Worm (Caenorhabditis elegans) whole organism, L3 larva: ENCODE results near the gene mcm-10.
A peak's percentile ranks its signal among the peaks of the same experiment; 100 is the strongest.

Experiments
- R02D3.7 ChIP-seq: fragments of 150-350 bp; optimal IDR thresholded peaks from 2 replicates; lab custom pipeline; 2014; ENCODE audit warnings: missing biosample characterization, missing genetic modification characterization
- ZK546.5 ChIP-seq: sonication (generic microtip); optimal IDR thresholded peaks from 2 replicates; lab custom pipeline; 2017; ENCODE audit warnings: missing biosample characterization, missing genetic modification characterization
- aly-2 ChIP-seq: fragments of 150-350 bp; optimal IDR thresholded peaks from 2 replicates; lab custom pipeline; 2014; ENCODE audit warnings: missing biosample characterization, missing genetic modification characterization
- ceh-16 ChIP-seq: sonication (generic microtip); optimal IDR thresholded peaks from 2 replicates; lab custom pipeline; 2017; ENCODE audit warnings: missing biosample characterization, missing genetic modification characterization
- ceh-28 ChIP-seq: fragments of 150-350 bp; optimal IDR thresholded peaks from 2 replicates; lab custom pipeline; 2014; ENCODE audit warnings: missing biosample characterization, missing genetic modification reagents, missing genetic modification characterization
- ceh-82 ChIP-seq: fragments of 150-350 bp; optimal IDR thresholded peaks from 2 replicates; lab custom pipeline; 2014; ENCODE audit warnings: missing biosample characterization, missing genetic modification characterization
- ceh-9 ChIP-seq: sonication (generic microtip); optimal IDR thresholded peaks from 2 replicates; lab custom pipeline; 2018; ENCODE audit warnings: missing biosample characterization, missing genetic modification characterization
- egl-27 ChIP-seq: sonication (generic microtip); optimal IDR thresholded peaks from 4 replicates; lab custom pipeline; 2017; ENCODE audit warnings: missing biosample characterization, missing genetic modification reagents, missing genetic modification characterization
- elt-2 ChIP-seq: sonication (generic microtip); optimal IDR thresholded peaks from 2 replicates; lab custom pipeline; 2016; ENCODE audit warnings: missing genetic modification reagents, mild to moderate bottlenecking, missing genetic modification characterization, missing compliant biosample characterization
- eor-1 ChIP-seq, 2 experiments: fragments of 150-350 bp; optimal IDR thresholded peaks; 2 replicates each; lab custom pipeline; 2014 to 2018; ENCODE audit warnings: missing biosample characterization in 2 of 2, missing genetic modification characterization in 2 of 2
- fkh-10 ChIP-seq: sonication (generic microtip); optimal IDR thresholded peaks from 2 replicates; lab custom pipeline; 2017; ENCODE audit warnings: missing biosample characterization, missing genetic modification reagents, missing genetic modification characterization
- fkh-2 ChIP-seq: fragments of 150-350 bp; optimal IDR thresholded peaks from 2 replicates; lab custom pipeline; 2014; ENCODE audit warnings: missing biosample characterization, missing genetic modification reagents, missing genetic modification characterization
- fos-1 ChIP-seq: fragments of 150-350 bp; optimal IDR thresholded peaks from 2 replicates; lab custom pipeline; 2014; ENCODE audit warnings: missing biosample characterization, missing genetic modification characterization
- hmg-11 ChIP-seq: sonication (generic microtip); optimal IDR thresholded peaks from 2 replicates; lab custom pipeline; 2016; ENCODE audit warnings: missing genetic modification characterization, missing compliant biosample characterization
- jun-1 ChIP-seq: fragments of 150-350 bp; optimal IDR thresholded peaks from 2 replicates; lab custom pipeline; 2014; ENCODE audit warnings: missing biosample characterization, missing genetic modification reagents, missing genetic modification characterization
- lin-39 ChIP-seq: fragments of 150-350 bp; optimal IDR thresholded peaks from 2 replicates; lab custom pipeline; 2018; ENCODE audit warnings: missing biosample characterization, missing genetic modification reagents, missing genetic modification characterization
- mdl-1 ChIP-seq: fragments of 150-350 bp; optimal IDR thresholded peaks from 2 replicates; lab custom pipeline; 2014; ENCODE audit warnings: missing biosample characterization, missing genetic modification characterization
- mml-1 ChIP-seq: fragments of 150-350 bp; sonication (generic microtip); optimal IDR thresholded peaks from 3 replicates; lab custom pipeline; 2014; ENCODE audit warnings: missing biosample characterization, missing genetic modification characterization
- nfya-1 ChIP-seq: sonication (generic microtip); optimal IDR thresholded peaks from 2 replicates; lab custom pipeline; 2017; ENCODE audit warnings: missing genetic modification characterization, mild to moderate bottlenecking, missing compliant biosample characterization, antibody characterized with exemption, moderate library complexity; ENCODE audit not compliant: insufficient read depth
- nhr-23 ChIP-seq: fragments of 150-350 bp; optimal IDR thresholded peaks from 2 replicates; lab custom pipeline; 2014; ENCODE audit warnings: missing biosample characterization, missing genetic modification reagents, missing genetic modification characterization
- nhr-237 ChIP-seq: fragments of 150-350 bp; optimal IDR thresholded peaks from 2 replicates; lab custom pipeline; 2014; ENCODE audit warnings: missing biosample characterization, missing genetic modification characterization
- nhr-28 ChIP-seq: fragments of 150-350 bp; optimal IDR thresholded peaks from 2 replicates; lab custom pipeline; 2014; ENCODE audit warnings: missing biosample characterization, missing genetic modification characterization
- nhr-43 ChIP-seq: sonication (generic microtip); optimal IDR thresholded peaks from 2 replicates; lab custom pipeline; 2016; ENCODE audit warnings: mild to moderate bottlenecking, missing genetic modification characterization, missing compliant biosample characterization; ENCODE audit not compliant: poor library complexity, severe bottlenecking
- nhr-67 ChIP-seq: fragments of 150-350 bp; optimal IDR thresholded peaks from 2 replicates; lab custom pipeline; 2014; ENCODE audit warnings: missing biosample characterization, missing genetic modification characterization
- nhr-77 ChIP-seq: fragments of 150-350 bp; optimal IDR thresholded peaks from 2 replicates; lab custom pipeline; 2014; ENCODE audit warnings: missing biosample characterization, missing genetic modification characterization
- pha-4 ChIP-seq: fragments of 150-350 bp; optimal IDR thresholded peaks from 2 replicates; lab custom pipeline; 2014; ENCODE audit warnings: missing biosample characterization, missing genetic modification reagents, missing genetic modification characterization
- sea-2 ChIP-seq: fragments of 150-350 bp; sonication (generic microtip); optimal IDR thresholded peaks from 4 replicates; lab custom pipeline; 2014; ENCODE audit warnings: missing biosample characterization, missing genetic modification reagents, missing genetic modification characterization
- snpc-4 ChIP-seq: fragments of 150-350 bp; optimal IDR thresholded peaks from 2 replicates; lab custom pipeline; 2014; ENCODE audit warnings: missing biosample characterization, missing genetic modification characterization
- unc-39 ChIP-seq: sonication (generic microtip); optimal IDR thresholded peaks from 4 replicates; lab custom pipeline; 2017; ENCODE audit warnings: missing biosample characterization, missing genetic modification characterization
- unc-62 ChIP-seq: fragments of 150-350 bp; sonication (generic microtip); optimal IDR thresholded peaks from 4 replicates; lab custom pipeline; 2014; ENCODE audit warnings: missing biosample characterization, missing genetic modification reagents, missing genetic modification characterization
- zag-1 ChIP-seq: fragments of 150-350 bp; optimal IDR thresholded peaks from 2 replicates; lab custom pipeline; 2014; ENCODE audit warnings: missing biosample characterization, missing genetic modification characterization

mcm-10 gene

DNA sequence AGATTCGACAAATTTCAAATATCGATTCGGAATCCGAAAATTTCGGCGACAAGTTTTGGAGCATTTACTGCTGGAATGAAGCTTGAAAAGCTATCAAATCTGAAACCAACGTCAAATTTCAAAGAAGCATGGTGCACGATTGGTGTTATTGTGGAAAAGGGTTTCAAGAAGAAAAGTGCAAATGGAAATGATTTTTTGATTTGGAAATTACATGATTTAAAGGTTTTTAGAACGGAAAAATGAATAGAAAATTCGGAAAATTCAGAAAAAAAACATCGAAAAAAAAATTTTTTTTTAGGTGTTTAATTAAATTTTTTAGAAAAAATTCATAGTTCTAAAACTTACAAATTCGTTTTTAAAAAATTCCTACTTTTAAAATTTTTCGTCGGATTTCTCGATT, 761 bp downstream of the mcm-10 start, which contains the start of gene teg-1:
Gene teg-1 (minus strand): TSS at position 101 of the 400 bp plus-strand sequence.
- TF ChIP-seq jun-1 (tag; lab: Kevin White, UChicago) (no peak), mml-1 (tag; lab: Kevin White, UChicago) (no peak), lin-39 (tag; lab: Kevin White, UChicago) (no peak), aly-2 (tag; lab: Kevin White, UChicago) (no peak), elt-2 (tag; lab: Kevin White, UChicago) (no peak), eor-1 (tag; optimal IDR thresholded peaks at IDR 0.05; lab: Kevin White, UChicago) (no peak), nhr-237 (tag; lab: Kevin White, UChicago) (no peak), nhr-77 (tag; lab: Kevin White, UChicago) (no peak), pha-4 (tag; lab: Kevin White, UChicago) (no peak)

DNA sequence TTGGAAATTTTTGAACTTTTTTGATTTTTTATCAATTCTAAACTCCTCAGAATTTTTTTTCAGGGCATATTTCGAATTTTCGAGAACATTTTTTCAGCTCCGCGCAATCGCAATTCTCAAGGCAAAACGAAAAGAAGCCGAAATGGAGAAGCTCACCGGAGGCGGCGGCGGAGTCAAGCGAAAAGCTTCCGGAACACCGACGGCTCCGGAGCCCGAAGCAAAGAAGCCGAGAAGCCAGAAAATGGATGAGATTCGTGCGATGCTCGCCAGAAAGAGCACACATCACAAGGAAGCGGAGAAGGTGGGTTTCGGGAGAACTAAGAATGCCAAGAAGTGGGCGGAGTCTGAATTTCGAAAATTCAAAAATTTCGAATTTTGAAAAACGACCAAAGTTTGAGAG, 6.7 kb downstream of the mcm-10 start:
- no peak for TF ChIP-seq jun-1 (tag; lab: Kevin White, UChicago)
- TF ChIP-seq nhr-67 (tag; lab: Kevin White, UChicago) = no peak
- TF ChIP-seq nhr-23 (tag; lab: Kevin White, UChicago) = no peak
- TF ChIP-seq pha-4 (tag; lab: Kevin White, UChicago) = no peak
- no peak for TF ChIP-seq ceh-82 (tag; lab: Kevin White, UChicago)
- TF ChIP-seq nhr-28 (tag; lab: Kevin White, UChicago) = no peak
- TF ChIP-seq lin-39 (tag; lab: Kevin White, UChicago) = no peak
- no peak for TF ChIP-seq sea-2 (GFP tag; lab: Kevin White, UChicago)
- no peak for TF ChIP-seq mdl-1 (tag; lab: Kevin White, UChicago)
- TF ChIP-seq nhr-77 (tag; lab: Kevin White, UChicago) = no peak
- no peak for TF ChIP-seq fos-1 (tag; lab: Kevin White, UChicago)
- TF ChIP-seq ZK546.5 (tag; lab: Kevin White, UChicago) = no peak
- TF ChIP-seq R02D3.7 (tag; lab: Kevin White, UChicago) = no peak
- no peak for TF ChIP-seq nhr-43
- no peak for TF ChIP-seq egl-27 (tag; lab: Kevin White, UChicago)
- TF ChIP-seq fkh-2 = no peak

DNA sequence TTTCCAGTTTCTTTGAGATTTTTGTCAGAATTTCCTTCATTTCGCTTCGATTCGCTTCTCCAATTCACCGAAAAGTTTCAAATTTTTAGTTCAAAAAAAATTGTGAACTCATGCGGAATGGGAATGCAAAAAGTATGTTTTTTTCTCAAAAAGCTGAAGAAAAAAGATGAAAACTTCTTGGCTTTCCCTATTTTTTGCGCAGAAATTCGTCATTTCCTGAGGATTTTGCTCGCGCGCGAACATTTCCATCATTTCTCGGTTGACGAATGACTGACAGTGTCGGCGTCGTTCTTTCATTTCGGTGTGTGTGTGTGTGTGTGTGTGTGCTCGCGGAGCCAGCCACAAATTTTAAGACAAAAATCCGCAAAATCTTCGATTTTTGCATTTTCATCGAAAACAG, 14.9 kb downstream of the mcm-10 start:
- TF ChIP-seq lin-39 (tag; lab: Kevin White, UChicago) (peak; percentile 8), unc-62 (GFP tag; lab: Kevin White, UChicago) (peak; percentile 38), pha-4 (tag; lab: Kevin White, UChicago) (no peak), nhr-28 (tag; lab: Kevin White, UChicago) (no peak)
- TF ChIP-seq, all 47 proteins: peak for 2

DNA sequence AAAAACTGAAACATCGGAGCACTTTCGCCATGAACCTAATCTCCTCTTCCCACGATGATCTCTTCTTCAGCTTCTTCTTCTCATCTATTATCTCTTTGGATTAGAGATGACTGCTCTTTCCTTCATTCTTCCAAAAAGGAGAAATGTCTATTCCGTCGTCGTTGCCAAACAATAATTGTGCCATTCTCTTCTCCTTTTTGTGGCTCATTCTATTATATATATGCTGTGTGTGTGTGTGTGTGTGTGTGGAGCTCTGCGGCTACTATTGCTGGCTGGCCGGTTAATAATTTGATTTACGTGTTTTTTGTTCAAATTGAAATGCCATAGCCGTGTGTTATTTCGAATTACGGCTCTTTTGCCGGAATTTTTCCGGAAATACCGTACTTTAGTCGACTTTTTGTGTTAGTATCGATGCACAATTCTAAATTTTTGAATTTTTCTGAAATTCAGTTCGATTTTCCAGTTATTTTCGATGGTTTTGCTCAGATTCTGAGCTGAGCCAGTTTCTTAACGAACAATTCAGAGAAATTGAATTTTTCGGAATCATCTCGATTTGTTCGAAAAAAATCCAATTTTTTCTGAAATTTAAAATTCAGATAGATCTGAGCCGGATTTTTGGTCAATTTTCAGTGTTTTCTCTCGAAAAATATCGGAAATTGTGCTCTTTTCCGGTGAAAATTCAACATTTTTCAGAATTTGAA, 15.8 kb downstream of the mcm-10 start, which contains the start of gene T28D6.5:
Gene T28D6.5 (plus strand): TSS at position 651 of the 701 bp plus-strand sequence.
- no peak for TF ChIP-seq fkh-2
- no peak for TF ChIP-seq unc-39
- TF ChIP-seq ceh-9 = no peak
- no peak for TF ChIP-seq sea-2 (GFP tag; lab: Kevin White, UChicago)
- TF ChIP-seq ceh-28 = no peak
- TF ChIP-seq nhr-43 = no peak
- TF ChIP-seq lin-39 (tag; lab: Kevin White, UChicago) = no peak
- no peak for TF ChIP-seq elt-2 (tag; lab: Kevin White, UChicago)
- TF ChIP-seq R02D3.7 (tag; lab: Kevin White, UChicago) = no peak
- TF ChIP-seq ceh-16 (tag; lab: Kevin White, UChicago) = no peak
- TF ChIP-seq nhr-67 (tag; lab: Kevin White, UChicago) = no peak
- TF ChIP-seq zag-1 (tag; lab: Kevin White, UChicago) = no peak
- TF ChIP-seq, all 47 proteins: peak for 0

DNA sequence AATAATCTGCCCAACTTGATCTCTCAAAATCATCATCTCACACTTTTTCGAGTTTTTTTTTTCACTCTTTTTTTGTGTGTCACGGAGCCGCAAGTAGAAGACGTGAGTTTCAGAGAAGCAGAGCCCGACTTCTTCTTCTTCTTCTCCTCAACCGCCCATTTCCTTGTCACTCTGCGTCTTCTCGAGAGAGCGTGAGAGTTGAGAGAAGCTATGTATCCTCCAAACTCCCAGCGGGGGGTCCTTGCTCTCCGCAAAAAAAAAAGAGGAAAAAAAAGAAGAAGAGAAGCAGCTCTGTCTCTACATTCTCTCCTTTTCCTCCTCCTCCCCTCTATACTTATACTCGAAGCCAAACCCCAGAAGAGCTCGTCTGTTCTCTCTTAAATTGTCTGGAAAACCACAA, 17.0 kb downstream of the mcm-10 start:
- TF ChIP-seq lin-39 (tag; lab: Kevin White, UChicago) (peak; percentile 82), aly-2 (tag; lab: Kevin White, UChicago) (no peak), hmg-11 (peak; percentile 69), nfya-1 (tag; lab: Kevin White, UChicago) (peak; percentile 69), fkh-10 (GFP tag; lab: Kevin White, UChicago) (peak; percentile 68), snpc-4 (tag; lab: Kevin White, UChicago) (peak; percentile 54)
